Fruit fly (Drosophila melanogaster) whole organism, embryonic: ENCODE measurements around the gene CG34332.

Source experiments
- Antp ChIP-seq: fragments of 200-800 bp; sonication (Bioruptor generic); optimal IDR thresholded peaks from 3 replicates; lab custom pipeline; 2016; ENCODE audit warnings: missing biosample characterization, missing genetic modification characterization
- Awh ChIP-seq: fragments of 200-800 bp; sonication (Bioruptor generic); IDR thresholded peaks from 2 replicates; pipeline ENCODE4, ENCODE4 v1.3.6; 2022; ENCODE audit warnings: missing biosample characterization, missing genetic modification characterization
- CG10147 ChIP-seq: fragments of 200-800 bp; sonication (Bioruptor generic); optimal IDR thresholded peaks from 2 replicates; lab custom pipeline; 2019; ENCODE audit warnings: missing biosample characterization, mild to moderate bottlenecking, missing genetic modification characterization, moderate library complexity
- CG11085 ChIP-seq: fragments of 200-800 bp; sonication (Bioruptor generic); IDR thresholded peaks from 2 replicates; pipeline ENCODE4 v1.3.6; 2022; ENCODE audit warnings: missing biosample characterization, missing genetic modification characterization
- CG13424 ChIP-seq: fragments of 200-800 bp; sonication (Bioruptor generic); optimal IDR thresholded peaks from 2 replicates; lab custom pipeline; 2019; ENCODE audit warnings: missing biosample characterization, mild to moderate bottlenecking, missing genetic modification characterization, moderate library complexity
- CG14710 ChIP-seq: fragments of 200-800 bp; sonication (Bioruptor generic); optimal IDR thresholded peaks from 3 replicates; lab custom pipeline; 2019; ENCODE audit warnings: missing biosample characterization, mild to moderate bottlenecking, missing genetic modification characterization, moderate library complexity
- CG1602 ChIP-seq: fragments of 200-800 bp; sonication (Bioruptor generic); optimal IDR thresholded peaks from 3 replicates; lab custom pipeline; 2016; ENCODE audit warnings: missing biosample characterization, missing genetic modification characterization
- CG17829 ChIP-seq: fragments of 200-800 bp; optimal IDR thresholded peaks from 2 replicates; lab custom pipeline; 2019; ENCODE audit warnings: missing biosample characterization, mild to moderate bottlenecking, missing genetic modification characterization, moderate library complexity
- CG1792 ChIP-seq: fragments of 200-800 bp; sonication (Bioruptor generic); optimal IDR thresholded peaks from 2 replicates; lab custom pipeline; 2016; ENCODE audit warnings: missing biosample characterization, missing genetic modification characterization
- CG18619 ChIP-seq: fragments of 200-800 bp; sonication (Bioruptor generic); optimal IDR thresholded peaks from 3 replicates; lab custom pipeline; 2017; ENCODE audit warnings: missing biosample characterization, mild to moderate bottlenecking, missing genetic modification characterization
- CG18764 ChIP-seq: fragments of 200-800 bp; sonication (Bioruptor generic); optimal IDR thresholded peaks from 3 replicates; lab custom pipeline; 2016; ENCODE audit warnings: missing biosample characterization, missing genetic modification characterization
- CG2120 ChIP-seq: fragments of 200-800 bp; sonication (Bioruptor generic); optimal IDR thresholded peaks from 3 replicates; lab custom pipeline; 2016; ENCODE audit warnings: missing biosample characterization, missing genetic modification characterization
- CG4282 ChIP-seq: fragments of 200-800 bp; sonication (Bioruptor generic); optimal IDR thresholded peaks from 2 replicates; lab custom pipeline; 2016; ENCODE audit warnings: missing biosample characterization, missing genetic modification characterization
- CG4360 ChIP-seq: fragments of 200-800 bp; sonication (Bioruptor generic); IDR thresholded peaks from 2 replicates; pipeline ENCODE4 v1.3.6; 2022; ENCODE audit warnings: missing biosample characterization, missing genetic modification characterization
- CG4617 ChIP-seq: fragments of 200-800 bp; sonication (Bioruptor generic); optimal IDR thresholded peaks from 3 replicates; lab custom pipeline; 2016; ENCODE audit warnings: missing biosample characterization, missing genetic modification characterization, borderline replicate concordance
- CG5953 ChIP-seq: fragments of 200-800 bp; sonication (Bioruptor generic); IDR thresholded peaks from 2 replicates; pipeline ENCODE4 v1.3.6; 2022; ENCODE audit warnings: missing biosample characterization, missing genetic modification characterization
- CG6689 ChIP-seq: fragments of 200-800 bp; sonication (Bioruptor generic); IDR thresholded peaks from 2 replicates; pipeline ENCODE4 v1.3.6; 2022; ENCODE audit warnings: missing biosample characterization, missing genetic modification characterization
- Chrac-16 ChIP-seq: fragments of 200-800 bp; sonication (Bioruptor generic); optimal IDR thresholded peaks from 3 replicates; lab custom pipeline; 2016; ENCODE audit warnings: missing biosample characterization, missing genetic modification characterization
- CoRest ChIP-seq: fragments of 200-800 bp; sonication (Bioruptor generic); optimal IDR thresholded peaks from 3 replicates; lab custom pipeline; 2018; ENCODE audit warnings: missing biosample characterization, mild to moderate bottlenecking, missing genetic modification characterization, moderate library complexity
- CrebB ChIP-seq: fragments of 200-800 bp; sonication (Bioruptor generic); optimal IDR thresholded peaks from 3 replicates; lab custom pipeline; 2018; ENCODE audit warnings: missing biosample characterization, mild to moderate bottlenecking, missing genetic modification characterization
- Eip74EF ChIP-seq, 2 experiments: fragments of 200-800 bp in 1 of 2; fragments of >200 bp in 1 of 2; sonication (Bioruptor generic) in 1 of 2; optimal IDR thresholded peaks; 2 replicates each; lab custom pipeline; 2017 to 2019; ENCODE audit warnings: missing biosample characterization in 2 of 2, missing genetic modification characterization in 2 of 2, mild to moderate bottlenecking in 1 of 2, moderate library complexity in 1 of 2
- Fer3 ChIP-seq: fragments of 200-800 bp; sonication (Bioruptor generic); optimal IDR thresholded peaks from 2 replicates; lab custom pipeline; 2018; ENCODE audit warnings: missing biosample characterization, mild to moderate bottlenecking, missing genetic modification characterization, moderate library complexity
- H15 ChIP-seq: fragments of 200-800 bp; sonication (Bioruptor generic); IDR thresholded peaks from 3 replicates; pipeline ENCODE4 v1.3.6; 2022; ENCODE audit warnings: missing biosample characterization, missing genetic modification characterization
- HLH4C ChIP-seq: fragments of 200-800 bp; sonication (Bioruptor generic); IDR thresholded peaks from 3 replicates; pipeline ENCODE4 v1.3.6; 2022; ENCODE audit warnings: missing biosample characterization, missing genetic modification characterization; ENCODE audit not compliant: partially characterized antibody
- HLHmδ ChIP-seq: fragments of 200-800 bp; sonication (Bioruptor generic); optimal IDR thresholded peaks from 2 replicates; lab custom pipeline; 2018; ENCODE audit warnings: missing biosample characterization, mild to moderate bottlenecking, missing genetic modification characterization, moderate library complexity
- Mrtf ChIP-seq: fragments of 200-800 bp; sonication (Bioruptor generic); IDR thresholded peaks from 3 replicates; pipeline ENCODE4 v1.3.6; 2022; ENCODE audit warnings: missing biosample characterization, missing genetic modification characterization
- Nf-YC ChIP-seq: fragments of 200-800 bp; optimal IDR thresholded peaks from 3 replicates; lab custom pipeline; 2019; ENCODE audit warnings: missing biosample characterization, mild to moderate bottlenecking, missing genetic modification characterization, moderate library complexity
- bowl ChIP-seq: fragments of 200-800 bp; sonication (Bioruptor generic); IDR thresholded peaks from 2 replicates; pipeline ENCODE4 v1.3.6; 2022; ENCODE audit warnings: missing biosample characterization, missing genetic modification characterization
- caup ChIP-seq: fragments of 200-800 bp; sonication (Bioruptor generic); optimal IDR thresholded peaks from 3 replicates; lab custom pipeline; 2017; ENCODE audit warnings: missing biosample characterization, mild to moderate bottlenecking, missing genetic modification characterization, moderate library complexity; ENCODE audit not compliant: severe bottlenecking
- da ChIP-seq: fragments of 200-800 bp; sonication (Bioruptor generic); optimal IDR thresholded peaks from 2 replicates; lab custom pipeline; 2016; ENCODE audit warnings: missing biosample characterization, missing genetic modification characterization
- dan ChIP-seq: fragments of 200-800 bp; sonication (Bioruptor generic); IDR thresholded peaks from 2 replicates; pipeline ENCODE4 v1.3.6; 2022; ENCODE audit warnings: missing biosample characterization, missing genetic modification characterization
- danr ChIP-seq: fragments of 200-800 bp; sonication (Bioruptor generic); IDR thresholded peaks from 2 replicates; pipeline ENCODE4 v1.3.6; 2022; ENCODE audit warnings: missing biosample characterization, missing genetic modification characterization
- dati ChIP-seq: fragments of 200-800 bp; sonication (Bioruptor generic); IDR thresholded peaks from 2 replicates; pipeline ENCODE4 v1.3.6; 2022; ENCODE audit warnings: missing biosample characterization, missing genetic modification characterization
- fd96Cb ChIP-seq: fragments of 200-800 bp; sonication (Bioruptor generic); optimal IDR thresholded peaks from 2 replicates; lab custom pipeline; 2018; ENCODE audit warnings: missing biosample characterization, mild to moderate bottlenecking, missing genetic modification characterization, moderate library complexity
- gro ChIP-seq: fragments of 200-800 bp; sonication (Bioruptor generic); optimal IDR thresholded peaks from 2 replicates; lab custom pipeline; 2016; ENCODE audit warnings: missing biosample characterization, missing genetic modification characterization
- hth ChIP-seq: fragments of >200 bp; optimal IDR thresholded peaks from 2 replicates; lab custom pipeline; 2017; ENCODE audit warnings: inconsistent platforms
- insv ChIP-seq, 2 experiments: fragments of 200-800 bp; sonication (Bioruptor generic); optimal IDR thresholded peaks; 3 replicates each; lab custom pipeline; 2016 to 2018; ENCODE audit warnings: missing biosample characterization in 2 of 2, missing genetic modification characterization in 2 of 2
- nau ChIP-seq: fragments of 200-800 bp; sonication (Bioruptor generic); optimal IDR thresholded peaks from 3 replicates; lab custom pipeline; 2017; ENCODE audit warnings: missing biosample characterization, mild to moderate bottlenecking, missing genetic modification characterization, missing genetic modification reagents
- org-1 ChIP-seq: fragments of 200-800 bp; sonication (Bioruptor generic); optimal IDR thresholded peaks from 2 replicates; lab custom pipeline; 2017; ENCODE audit warnings: missing biosample characterization, missing genetic modification characterization
- otp ChIP-seq: fragments of 200-800 bp; sonication (Bioruptor generic); IDR thresholded peaks from 3 replicates; pipeline ENCODE4, ENCODE4 v1.3.6; 2022; ENCODE audit warnings: missing biosample characterization, missing genetic modification characterization
- p53 ChIP-seq: fragments of 200-800 bp; sonication (Bioruptor generic); optimal IDR thresholded peaks from 2 replicates; lab custom pipeline; 2016; ENCODE audit warnings: missing biosample characterization, missing genetic modification characterization
- peb ChIP-seq: fragments of 200-800 bp; sonication (Bioruptor generic); IDR thresholded peaks from 2 replicates; pipeline ENCODE4 v1.3.6; 2022; ENCODE audit warnings: missing biosample characterization, missing genetic modification characterization
- phol ChIP-seq: fragments of 200-800 bp; sonication (Bioruptor generic); optimal IDR thresholded peaks from 3 replicates; lab custom pipeline; 2018; ENCODE audit warnings: missing biosample characterization, mild to moderate bottlenecking, missing genetic modification characterization, moderate library complexity
- schlank ChIP-seq: fragments of 200-800 bp; sonication (Bioruptor generic); optimal IDR thresholded peaks from 2 replicates; lab custom pipeline; 2018; ENCODE audit warnings: missing biosample characterization, mild to moderate bottlenecking, missing genetic modification characterization
- sens-2 ChIP-seq: fragments of 200-800 bp; sonication (Bioruptor generic); IDR thresholded peaks from 2 replicates; pipeline ENCODE4 v1.3.6; 2022; ENCODE audit warnings: missing biosample characterization, missing genetic modification characterization
- so ChIP-seq: fragments of 200-800 bp; sonication (Bioruptor generic); IDR thresholded peaks from 3 replicates; pipeline ENCODE4 v1.3.6; 2022; ENCODE audit warnings: missing biosample characterization, missing genetic modification characterization
- tgo ChIP-seq: fragments of 200-800 bp; sonication (Bioruptor generic); IDR thresholded peaks from 3 replicates; pipeline ENCODE4 v1.3.6; 2022; ENCODE audit warnings: missing biosample characterization, missing genetic modification characterization
- tup ChIP-seq: fragments of 200-800 bp; sonication (Bioruptor generic); optimal IDR thresholded peaks from 2 replicates; lab custom pipeline; 2016; ENCODE audit warnings: missing biosample characterization, mild to moderate bottlenecking, missing genetic modification characterization, moderate library complexity
- unc-4 ChIP-seq: fragments of 200-800 bp; sonication (Bioruptor generic); IDR thresholded peaks from 2 replicates; pipeline ENCODE4 v1.3.6; 2022; ENCODE audit warnings: missing biosample characterization, missing genetic modification characterization; ENCODE audit not compliant: partially characterized antibody
- vvl ChIP-seq: fragments of 200-800 bp; sonication (Bioruptor generic); IDR thresholded peaks from 2 replicates; pipeline ENCODE4 v1.3.6; 2022; ENCODE audit warnings: missing biosample characterization, missing genetic modification characterization
- wdn ChIP-seq: fragments of 200-800 bp; sonication (Bioruptor generic); IDR thresholded peaks from 2 replicates; pipeline ENCODE4 v1.3.6; 2022; ENCODE audit warnings: missing biosample characterization, missing genetic modification characterization

Gene CG34332

dm6 chrX:20173464-20173995, 32.7 kb downstream of the CG34332 start, which contains the start of gene AnxB10 (continued):
- peak; percentile 72 for TF ChIP-seq CG13424
- TF ChIP-seq so (GFP tag; lab: Robert Waterston, UW), result peak; percentile 51; the same call in 1 of the 3 replicates
- TF ChIP-seq CG5953, result no peak
- no peak for TF ChIP-seq hth (lab: Kevin White, UChicago)
- peak; percentile 27 for TF ChIP-seq CG1602 (GFP tag; lab: Kevin White, UChicago)
- TF ChIP-seq fd96Cb (tag; lab: Kevin White, UChicago), result peak; percentile 67
- TF ChIP-seq Fer3 (tag; lab: Kevin White, UChicago), result peak; percentile 58
- TF ChIP-seq CoRest (tag; lab: Kevin White, UChicago), result peak; percentile 61
- TF ChIP-seq CG4360 (GFP tag; lab: Robert Waterston, UW), result no peak
- peak; percentile 17 for TF ChIP-seq Chrac-16
- TF ChIP-seq CG18764 (GFP tag; lab: Kevin White, UChicago), result peak; percentile 31
- TF ChIP-seq CG4617 (GFP tag; lab: Kevin White, UChicago), result no peak
- peak; percentile 61; the same call in 1 of the 2 replicates for TF ChIP-seq bowl (GFP tag; lab: Robert Waterston, UW)
- peak; percentile 75 for TF ChIP-seq CG6689 (GFP tag; lab: Robert Waterston, UW)
- no peak for TF ChIP-seq schlank (tag; lab: Kevin White, UChicago)
- TF ChIP-seq CG4282, result no peak
- no peak for TF ChIP-seq CG11085 (GFP tag; lab: Robert Waterston, UW)
- no peak for TF ChIP-seq nau (GFP tag; lab: Kevin White, UChicago)
- TF ChIP-seq peb (GFP tag; lab: Robert Waterston, UW), result no peak
- TF ChIP-seq CG2120, result peak; percentile 40
- TF ChIP-seq Antp (GFP tag; lab: Kevin White, UChicago), result no peak
- no peak for TF ChIP-seq HLH4C (GFP tag; lab: Robert Waterston, UW)
- peak; percentile 17 for TF ChIP-seq org-1 (GFP tag; lab: Kevin White, UChicago)
- TF ChIP-seq HLHmδ (GFP tag; lab: Kevin White, UChicago), result no peak
- no peak for TF ChIP-seq wdn
- peak; percentile 58 for TF ChIP-seq vvl (GFP tag; lab: Robert Waterston, UW)
- TF ChIP-seq phol (tag; lab: Kevin White, UChicago), result peak; percentile 75
- TF ChIP-seq Awh, result no peak
- TF ChIP-seq Eip74EF (GFP tag; optimal IDR thresholded peaks at IDR 0.05; lab: Kevin White, UChicago), result no peak
- peak; percentile 39 for TF ChIP-seq Nf-YC
- no peak for TF ChIP-seq CG18619
- TF ChIP-seq caup (GFP tag; lab: Kevin White, UChicago), result peak; percentile 54
- TF ChIP-seq H15 (GFP tag; lab: Robert Waterston, UW), result 0 out of 3 replicates have a peak, but pooled peaks have one; percentile 24
- TF ChIP-seq da (GFP tag; lab: Kevin White, UChicago), result no peak
- no peak for TF ChIP-seq gro (GFP tag; lab: Kevin White, UChicago)
- TF ChIP-seq Mrtf (GFP tag; lab: Robert Waterston, UW), result peak; percentile 47; the same call in 1 of the 3 replicates
- TF ChIP-seq tup (GFP tag; lab: Kevin White, UChicago), result peak; percentile 14
- TF ChIP-seq dati (GFP tag; lab: Robert Waterston, UW), result no peak
- TF ChIP-seq dan (GFP tag; lab: Robert Waterston, UW), result no peak
- TF ChIP-seq tgo (GFP tag; lab: Robert Waterston, UW), result peak; percentile 68
- peak; percentile 74 for TF ChIP-seq CG10147 (GFP tag; lab: Kevin White, UChicago)
- peak; percentile 76 for TF ChIP-seq CG1792 (GFP tag; lab: Kevin White, UChicago)
- no peak for TF ChIP-seq CrebB (tag; lab: Kevin White, UChicago)
- no peak for TF ChIP-seq unc-4 (GFP tag; lab: Robert Waterston, UW)
- no peak for TF ChIP-seq otp (GFP tag; lab: Robert Waterston, UW)
- no peak for TF ChIP-seq danr (GFP tag; lab: Robert Waterston, UW)
- no peak for TF ChIP-seq insv (GFP tag; optimal IDR thresholded peaks at IDR 0.05; lab: Kevin White, UChicago)
- TF ChIP-seq CG14710 (tag; lab: Kevin White, UChicago), result peak; percentile 39
- TF ChIP-seq CG17829 (tag; lab: Kevin White, UChicago), result peak; percentile 58
- TF ChIP-seq p53 (GFP tag; lab: Kevin White, UChicago), result no peak
- no peak for TF ChIP-seq sens-2 (GFP tag; lab: Robert Waterston, UW)
